Fruit fly (Drosophila melanogaster): Measurements from ENCODE around the gene CG13114.

The CG13114 gene

DNA sequence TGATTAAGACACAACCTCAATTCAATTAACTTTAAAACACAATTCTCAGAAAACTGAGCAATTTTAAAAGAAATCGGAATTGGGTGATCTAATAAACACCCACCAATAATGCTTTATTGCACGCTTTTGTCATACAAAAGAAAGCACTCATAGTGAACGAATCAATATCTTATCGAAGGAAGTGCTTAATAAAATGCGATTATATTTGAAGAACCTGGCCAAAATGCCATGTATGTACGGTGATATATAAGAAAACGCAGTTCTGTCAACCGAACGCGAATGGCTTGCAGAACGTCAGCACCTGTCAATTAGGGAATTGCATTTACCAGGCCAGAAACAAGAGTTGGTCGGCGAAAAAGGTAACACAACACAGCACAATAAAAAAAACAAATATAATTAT lies 31.8 kb upstream of the CG13114 start:
- TF ChIP-seq CG17801 (GFP tag; optimal IDR thresholded peaks at IDR 0.05; ENCODE audit: partially characterized antibody) = no peak

DNA sequence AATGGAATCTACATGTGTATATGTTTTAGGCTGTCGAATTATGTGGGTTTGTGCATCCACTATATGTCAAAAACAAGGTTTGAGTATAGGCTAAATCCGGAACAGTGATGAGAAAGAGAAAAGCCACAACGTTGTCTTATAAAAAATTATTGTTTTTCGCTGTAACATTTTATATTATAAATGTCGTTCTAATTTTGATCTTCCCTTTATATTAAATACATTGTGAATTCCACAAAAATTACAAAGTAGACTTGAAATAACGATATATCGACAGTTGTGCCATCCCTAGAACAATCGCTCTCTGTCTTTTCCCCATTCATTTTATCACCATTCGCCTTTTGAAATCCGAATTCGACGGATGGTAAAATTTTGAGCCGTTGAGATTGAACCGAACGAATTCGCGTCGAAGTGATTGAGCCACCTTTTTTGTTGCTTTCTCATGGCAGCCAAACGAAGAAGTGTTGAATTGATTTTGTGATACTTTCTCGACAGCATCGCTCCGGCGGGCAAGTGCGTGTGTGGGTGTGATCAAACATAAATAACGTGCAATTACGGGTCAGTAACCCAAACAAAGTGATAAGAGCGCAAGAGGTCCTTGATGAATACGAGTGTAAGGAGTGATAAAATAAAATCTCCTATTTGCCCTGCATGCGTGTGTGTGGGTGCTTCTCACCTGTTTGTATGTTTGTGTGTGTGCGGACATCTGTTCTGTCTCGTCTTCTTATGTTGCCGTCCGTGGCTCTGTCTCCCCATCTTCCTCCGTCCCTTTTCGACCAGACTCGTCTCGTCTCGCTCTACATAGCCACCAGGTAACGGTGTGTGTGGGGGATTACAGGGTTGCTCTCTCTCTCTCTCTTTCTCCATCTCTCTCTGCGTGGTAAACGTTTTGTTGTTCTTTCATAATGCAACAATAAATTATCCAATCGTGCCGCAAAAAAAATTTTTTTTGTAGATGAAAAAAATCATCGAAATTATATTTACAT lies 24.4 kb upstream of the CG13114 start, which contains the start of gene Oatp30B:
Gene Oatp30B (plus strand): TSS at position 325 of the 983 bp plus-strand sequence.
- TF ChIP-seq CG17801 (GFP tag; optimal IDR thresholded peaks at IDR 0.05; ENCODE audit: partially characterized antibody) = peak; percentile 99

DNA sequence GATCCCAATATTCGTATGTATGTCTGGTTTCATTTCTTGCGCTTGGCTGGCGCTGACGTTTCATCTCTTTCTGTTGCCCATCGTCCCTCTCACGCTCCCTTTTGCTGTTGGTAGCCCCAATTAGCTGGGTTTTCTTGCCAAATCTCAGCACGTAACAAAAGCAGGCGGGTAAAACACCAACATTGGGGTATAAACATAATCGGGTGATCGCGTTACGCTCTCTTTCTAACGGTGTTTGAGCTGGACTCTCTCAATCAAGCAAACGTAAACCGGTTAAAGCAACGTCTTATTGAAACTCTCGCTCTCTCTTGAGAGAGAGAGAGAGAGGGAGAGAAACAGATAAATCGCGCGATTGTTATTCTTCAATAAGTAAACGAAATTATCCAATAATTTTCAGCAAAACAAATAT lies 22.8 kb upstream of the CG13114 start:
- TF ChIP-seq CG17801 (GFP tag; optimal IDR thresholded peaks at IDR 0.05; ENCODE audit: partially characterized antibody) = no peak

DNA sequence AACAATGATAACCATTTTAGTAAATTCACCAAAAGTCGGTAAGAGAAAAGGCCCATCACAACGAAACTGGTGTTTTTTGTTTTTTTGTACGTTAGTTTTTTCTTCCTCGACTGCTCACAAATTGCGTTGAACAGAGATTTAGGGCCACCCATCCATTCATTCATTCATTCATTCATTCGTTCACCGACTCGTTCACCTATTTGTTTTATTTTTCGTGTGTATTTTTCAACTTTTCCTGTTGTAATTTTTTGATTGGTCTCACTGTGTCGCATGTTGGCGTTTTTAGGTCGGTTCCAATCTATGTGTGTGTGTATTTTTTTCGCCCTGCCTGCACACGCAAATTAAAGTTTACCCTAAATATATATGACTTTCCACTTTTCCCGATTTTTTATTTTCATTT lies 20.7 kb upstream of the CG13114 start:
- no peak for TF ChIP-seq CG17801 (GFP tag; optimal IDR thresholded peaks at IDR 0.05; ENCODE audit: partially characterized antibody)

DNA sequence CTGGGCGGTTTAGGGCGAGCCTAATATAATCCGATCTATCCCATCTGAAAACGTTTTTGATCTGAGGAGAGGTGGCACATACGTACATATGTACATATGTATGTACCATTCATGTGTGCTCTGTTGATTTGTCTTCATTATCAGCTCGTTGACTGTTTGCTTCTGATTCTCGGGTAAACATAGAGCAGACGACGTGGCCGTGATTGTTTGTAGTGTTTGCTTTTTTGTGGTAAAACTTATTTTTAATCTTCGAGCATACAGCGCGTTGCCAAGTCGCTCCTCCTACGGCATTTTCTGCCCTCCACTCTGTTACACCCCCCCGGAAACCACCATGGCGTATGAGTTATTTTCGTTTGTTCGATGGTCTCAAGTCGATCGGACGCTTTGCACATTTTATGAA lies 19.9 kb upstream of the CG13114 start:
- TF ChIP-seq CG17801 (GFP tag; optimal IDR thresholded peaks at IDR 0.05; ENCODE audit: partially characterized antibody) = peak; percentile 15

DNA sequence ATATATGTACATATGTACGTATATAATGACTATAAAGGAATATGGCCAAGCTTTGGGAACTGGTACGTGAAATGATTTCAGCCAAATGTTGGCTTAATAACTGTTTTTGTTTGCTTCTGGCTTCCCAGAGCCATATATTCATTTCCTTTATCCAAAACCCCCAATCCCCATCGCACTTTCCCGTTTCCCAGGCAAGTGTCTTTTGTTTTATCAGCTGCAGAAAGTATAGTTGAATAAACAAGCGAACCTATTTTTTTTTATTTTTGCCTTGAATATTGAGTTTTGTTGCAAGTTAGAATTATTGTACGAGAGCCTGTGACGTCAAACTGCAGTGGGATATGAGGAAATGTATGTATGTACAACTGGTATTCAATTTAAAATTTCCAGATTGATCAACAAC lies 19.1 kb upstream of the CG13114 start:
- TF ChIP-seq CG17801 (GFP tag; optimal IDR thresholded peaks at IDR 0.05; ENCODE audit: partially characterized antibody) = no peak

DNA sequence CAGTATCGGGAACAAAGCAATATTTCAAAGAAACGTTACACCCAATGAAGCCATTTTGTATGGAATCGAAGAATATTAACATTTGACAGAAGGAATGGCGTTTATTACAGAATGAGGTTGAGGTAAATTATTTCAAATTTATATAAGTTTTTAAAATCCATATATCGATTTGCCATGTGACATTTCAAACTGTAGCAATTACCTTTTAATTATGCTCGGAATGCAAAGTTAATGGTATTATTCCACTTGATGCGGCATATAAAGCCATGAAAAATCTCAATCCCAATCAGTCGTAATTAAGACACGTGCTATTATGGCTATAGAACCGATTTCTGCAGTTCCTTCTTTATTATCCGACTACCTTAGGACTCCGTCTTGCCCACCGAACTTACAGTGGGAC lies 17.4 kb upstream of the CG13114 start, which contains the start of gene CG31883:
Gene CG31883 (plus strand): TSS at position 301 of the 400 bp plus-strand sequence.
- TF ChIP-seq CG17801 (GFP tag; optimal IDR thresholded peaks at IDR 0.05; ENCODE audit: partially characterized antibody) = no peak

DNA sequence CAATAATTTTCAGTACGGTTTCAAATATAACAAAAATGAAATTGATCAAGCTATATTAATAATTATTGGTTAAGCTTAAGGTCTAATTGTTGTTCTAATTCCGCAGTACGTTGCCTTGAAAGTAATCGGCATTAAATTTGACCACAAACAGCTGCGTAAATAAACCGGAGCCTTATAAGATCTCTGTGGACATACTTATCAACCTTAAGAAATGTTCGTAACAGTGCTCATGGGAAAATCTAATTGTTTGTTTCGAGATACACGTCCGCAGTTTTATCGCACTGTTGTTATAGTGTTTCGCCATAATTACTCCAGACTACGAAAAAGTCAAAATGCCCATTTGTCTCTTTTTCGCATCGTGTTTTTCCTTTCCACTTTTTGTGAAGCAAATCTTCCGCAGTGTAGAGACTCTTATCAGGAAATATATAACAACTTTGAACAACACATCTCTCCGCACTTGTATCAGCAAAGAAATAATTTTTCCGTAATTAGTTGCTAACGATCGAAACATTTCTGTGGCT lies 15.7 kb upstream of the CG13114 start:
- TF ChIP-seq CG17801 (GFP tag; optimal IDR thresholded peaks at IDR 0.05; ENCODE audit: partially characterized antibody) = no peak

DNA sequence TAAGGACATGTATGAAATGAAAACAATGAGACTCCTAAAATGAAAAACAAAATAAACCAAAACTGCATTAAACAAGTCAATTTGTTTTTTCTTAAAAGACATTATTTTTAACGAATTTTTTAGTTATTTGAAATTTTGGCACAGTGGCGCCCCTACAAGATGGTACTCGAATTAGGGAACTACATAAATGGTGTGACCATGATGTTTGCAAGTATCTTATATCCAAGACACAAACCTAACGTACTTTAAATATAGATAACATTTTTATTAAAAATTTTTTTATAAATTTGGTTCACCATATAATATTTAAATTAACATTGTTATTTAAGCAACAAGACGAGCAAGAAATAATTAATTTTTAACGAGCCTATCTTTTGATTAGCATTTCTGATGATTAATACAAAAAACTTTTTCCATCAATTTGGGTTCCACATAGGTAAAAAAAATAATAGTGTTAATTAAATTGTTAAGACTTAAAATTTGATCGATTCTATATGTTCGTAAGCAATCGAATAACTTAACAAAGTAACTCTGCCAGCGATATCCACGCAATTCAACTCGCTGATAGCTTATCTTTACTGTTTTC lies 5.5 kb upstream of the CG13114 start, which contains the start of gene CG17855:
Gene CG17855 (plus strand): TSS at position 536 of the 586 bp plus-strand sequence.
- peak; percentile 19 for TF ChIP-seq CG17801 (GFP tag; optimal IDR thresholded peaks at IDR 0.05; ENCODE audit: partially characterized antibody)

DNA sequence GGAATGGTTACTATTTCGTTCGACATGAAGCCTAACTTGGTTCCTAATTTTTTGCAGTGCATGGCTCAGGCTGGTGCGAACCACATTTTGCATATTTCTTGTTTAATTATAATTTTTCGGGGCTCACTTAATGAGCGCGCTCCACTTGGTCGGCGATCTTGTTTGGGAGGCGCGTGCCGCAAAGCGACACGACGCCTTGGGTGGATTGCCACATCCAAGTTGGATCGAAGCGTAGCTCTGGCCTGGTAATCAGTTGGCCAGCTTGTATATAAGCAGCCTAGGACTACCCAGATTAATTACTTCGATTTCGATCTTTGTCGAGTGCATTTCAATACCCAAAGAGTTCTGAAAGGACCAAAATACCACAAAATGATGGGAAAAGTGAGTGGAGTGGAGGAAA lies 3.0 kb upstream of the CG13114 start, which contains the start of gene Cpr30B:
Gene Cpr30B (plus strand): TSS at position 301 of the 400 bp plus-strand sequence.
- no peak for TF ChIP-seq CG17801 (GFP tag; optimal IDR thresholded peaks at IDR 0.05; ENCODE audit: partially characterized antibody)

DNA sequence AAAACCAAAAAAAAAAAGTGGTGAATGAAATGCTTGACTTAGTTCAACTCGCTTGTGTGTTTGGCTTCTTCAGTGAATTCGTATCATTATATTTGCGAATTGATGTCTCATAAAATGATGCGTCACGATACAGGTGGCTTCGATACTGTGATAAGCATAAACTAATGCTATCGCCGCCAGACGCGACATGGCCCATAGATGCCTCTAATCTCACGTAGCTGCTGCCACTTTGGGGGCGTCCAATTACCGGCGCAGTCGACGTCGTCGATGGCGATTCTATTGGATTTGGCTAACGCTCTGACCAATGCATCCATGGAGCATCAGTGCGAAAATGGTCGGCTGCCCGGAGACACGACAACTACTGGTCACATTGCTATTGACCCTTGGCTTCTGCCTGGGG lies 1.7 kb upstream of the CG13114 start, which contains the start of gene CG13113:
Gene CG13113 (plus strand): TSS at position 301 of the 400 bp plus-strand sequence.
- TF ChIP-seq CG17801 (GFP tag; optimal IDR thresholded peaks at IDR 0.05; ENCODE audit: partially characterized antibody) = no peak

DNA sequence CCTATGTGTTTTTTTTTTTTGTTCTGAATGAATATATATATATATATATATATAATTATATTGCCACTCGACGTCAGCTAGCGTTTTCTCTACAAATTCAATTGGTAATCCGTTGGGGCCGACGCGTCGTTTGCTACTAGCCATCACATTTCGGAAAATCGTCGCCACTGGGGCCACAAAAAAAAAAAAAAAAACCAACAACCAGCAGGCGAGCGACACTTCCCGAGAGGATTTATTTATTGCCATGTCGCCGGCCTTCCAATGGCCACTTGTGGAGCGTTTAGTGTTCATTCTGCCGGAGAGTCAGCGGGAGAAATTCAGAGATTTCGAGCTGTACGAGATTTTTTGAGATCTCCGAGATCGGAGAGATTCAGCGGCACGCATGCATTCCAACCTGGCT lies 5.3 kb downstream of the CG13114 start:
- TF ChIP-seq CG17801 (GFP tag; optimal IDR thresholded peaks at IDR 0.05; ENCODE audit: partially characterized antibody) = no peak

DNA sequence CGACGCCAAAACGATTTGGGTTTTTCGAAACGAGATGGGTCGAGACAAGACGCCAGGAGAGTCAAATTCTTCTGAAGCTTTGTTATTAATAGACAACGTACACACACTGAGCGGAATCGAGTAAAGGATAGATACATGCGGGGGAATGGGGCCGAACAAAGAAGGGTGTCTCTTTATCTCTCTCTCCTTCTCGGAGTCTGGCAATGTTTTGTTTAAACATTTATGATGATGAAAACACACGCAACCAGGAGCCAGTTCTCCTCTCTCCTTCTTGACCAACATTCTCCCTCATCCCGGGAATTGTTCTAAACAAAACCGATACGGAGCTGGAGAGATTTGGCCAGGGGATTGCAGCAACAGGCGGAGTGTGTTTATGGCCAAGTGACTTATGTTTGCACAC lies 12.2 kb downstream of the CG13114 start:
- no peak for TF ChIP-seq CG17801 (GFP tag; optimal IDR thresholded peaks at IDR 0.05; ENCODE audit: partially characterized antibody)

DNA sequence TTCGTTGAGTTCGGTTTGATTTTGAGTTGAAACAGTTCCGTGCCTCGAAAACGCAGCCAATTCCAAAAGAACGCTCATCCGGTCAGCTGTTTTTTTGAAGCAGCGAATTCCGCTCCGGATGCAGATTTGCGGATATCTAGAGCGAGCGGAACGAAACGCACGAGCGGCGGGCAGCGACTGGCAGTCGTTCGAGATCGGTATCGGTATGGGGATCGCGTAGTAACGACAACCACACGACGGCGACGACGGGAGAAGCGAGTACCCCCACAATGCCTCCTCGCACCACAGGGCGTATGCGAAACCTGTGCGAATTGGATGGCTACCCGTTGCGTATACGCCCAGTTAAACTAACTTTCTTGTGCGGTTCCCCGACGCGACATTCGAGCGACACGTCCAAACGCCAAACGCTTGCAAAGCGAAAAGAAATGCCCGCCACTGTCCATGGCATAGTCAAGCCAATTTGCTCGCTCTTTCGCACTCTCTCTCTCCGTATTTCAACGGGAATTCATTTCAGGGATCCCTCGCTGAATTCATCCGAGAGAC lies 14.5 kb downstream of the CG13114 start:
- no peak for TF ChIP-seq CG17801 (GFP tag; optimal IDR thresholded peaks at IDR 0.05; ENCODE audit: partially characterized antibody)

DNA sequence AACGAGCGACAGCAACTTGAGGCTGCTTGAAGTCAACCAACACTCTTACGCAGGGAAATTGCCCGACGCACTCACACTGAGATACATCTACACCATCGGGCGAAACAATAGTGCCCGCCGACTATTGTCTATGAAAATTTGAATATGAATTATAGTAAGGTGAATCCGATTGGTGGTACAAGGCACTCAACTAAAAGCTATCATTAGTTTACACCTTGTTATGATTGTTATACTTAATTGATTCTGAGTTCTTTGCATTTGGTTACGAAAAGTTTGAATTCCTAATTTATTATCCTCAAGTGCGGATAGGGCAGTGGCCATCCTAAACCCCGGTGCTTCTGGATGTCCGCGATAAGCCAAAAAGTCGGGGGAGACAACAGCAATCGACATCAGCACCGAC lies 17.1 kb downstream of the CG13114 start:
- no peak for TF ChIP-seq CG17801 (GFP tag; optimal IDR thresholded peaks at IDR 0.05; ENCODE audit: partially characterized antibody)

All from ovary, adult (tissue).